Worm (Caenorhabditis elegans): Measurements from ENCODE around the gene rpa-1.

The rpa-1 gene

ce11 chrII:7669409-7669808, 5.0 kb downstream of the rpa-1 start (continued):
- TF ChIP-seq nfya-1 (tag; optimal IDR thresholded peaks at IDR 0.05) = peak; percentile 59
- no peak for TF ChIP-seq pros-1 (tag; optimal IDR thresholded peaks at IDR 0.05)
- no peak for TF ChIP-seq rnt-1 (tag; optimal IDR thresholded peaks at IDR 0.05)
- TF ChIP-seq ref-2 (tag; optimal IDR thresholded peaks at IDR 0.05) = no peak
- no peak for TF ChIP-seq sdc-2 (tag; optimal IDR thresholded peaks at IDR 0.05)
- no peak for TF ChIP-seq ceh-18 (tag; optimal IDR thresholded peaks at IDR 0.05)
- TF ChIP-seq ceh-14 (tag; optimal IDR thresholded peaks at IDR 0.05) = no peak
- TF ChIP-seq T23F11.4 (GFP tag; optimal IDR thresholded peaks at IDR 0.05) = no peak
- TF ChIP-seq elt-2 (tag; optimal IDR thresholded peaks at IDR 0.05) = peak; percentile 35
- no peak for TF ChIP-seq pha-4 (tag; optimal IDR thresholded peaks at IDR 0.05)
- TF ChIP-seq tbx-2 (tag; optimal IDR thresholded peaks at IDR 0.05) = peak; percentile 62
- TF ChIP-seq tbx-7 (tag; optimal IDR thresholded peaks at IDR 0.05) = no peak
- no peak for TF ChIP-seq dve-1 (tag; optimal IDR thresholded peaks at IDR 0.05)
- no peak for TF ChIP-seq ceh-22 (tag; optimal IDR thresholded peaks at IDR 0.05)
- TF ChIP-seq K09A11.1 (tag; optimal IDR thresholded peaks at IDR 0.05; ENCODE audit: insufficient read depth) = no peak
- no peak for TF ChIP-seq ceh-6 (GFP tag; optimal IDR thresholded peaks at IDR 0.05)
- TF ChIP-seq ceh-2 (tag; optimal IDR thresholded peaks at IDR 0.05) = no peak

- TF ChIP-seq ceh-6 (GFP tag; optimal IDR thresholded peaks at IDR 0.05) (no peak), Y22D7AL.16 (tag; optimal IDR thresholded peaks at IDR 0.05) (no peak), mec-3 (tag; optimal IDR thresholded peaks at IDR 0.05; ENCODE audit: borderline replicate concordance) (no peak), tbx-7 (tag; optimal IDR thresholded peaks at IDR 0.05) (no peak), ceh-45 (GFP tag; IDR thresholded peaks at IDR 0.05) (no peak), fkh-10 (GFP tag; optimal IDR thresholded peaks at IDR 0.05) (no peak), hlh-6 (tag; optimal IDR thresholded peaks at IDR 0.05) (no peak), unc-3 (GFP tag; conservative IDR thresholded peaks at IDR 0.05) (no peak), unc-3 (tag; optimal IDR thresholded peaks at IDR 0.05) (no peak), ceh-30 (tag; optimal IDR thresholded peaks at IDR 0.05) (no peak), pros-1 (tag; optimal IDR thresholded peaks at IDR 0.05) (no peak), K09A11.1 (tag; optimal IDR thresholded peaks at IDR 0.05; ENCODE audit: insufficient read depth) (no peak), ceh-48 (tag; optimal IDR thresholded peaks at IDR 0.05) (no peak), dve-1 (tag; optimal IDR thresholded peaks at IDR 0.05) (no peak)
Observed at ce11 chrII:7670039-7670438, 5.7 kb downstream of the rpa-1 start.

- no peak for TF ChIP-seq pax-1 (tag; optimal IDR thresholded peaks at IDR 0.05)
- TF ChIP-seq ahr-1 (tag; optimal IDR thresholded peaks at IDR 0.05) = no peak
- no peak for TF ChIP-seq C38D4.7 (GFP tag; optimal IDR thresholded peaks at IDR 0.05)
- TF ChIP-seq sox-4 (tag; optimal IDR thresholded peaks at IDR 0.05) = no peak
- TF ChIP-seq unc-3 (GFP tag; conservative IDR thresholded peaks at IDR 0.05) = no peak
- TF ChIP-seq unc-3 (tag; optimal IDR thresholded peaks at IDR 0.05) = no peak
- no peak for TF ChIP-seq lin-11 (tag; optimal IDR thresholded peaks at IDR 0.05)
- no peak for TF ChIP-seq tbx-7 (tag; optimal IDR thresholded peaks at IDR 0.05)
- TF ChIP-seq odd-2 (tag; optimal IDR thresholded peaks at IDR 0.05) = no peak
- TF ChIP-seq ztf-16 (tag; optimal IDR thresholded peaks at IDR 0.05) = no peak
- TF ChIP-seq pqm-1 (tag; optimal IDR thresholded peaks at IDR 0.05) = no peak
- TF ChIP-seq ceh-2 (tag; optimal IDR thresholded peaks at IDR 0.05) = no peak
- TF ChIP-seq rnt-1 (tag; optimal IDR thresholded peaks at IDR 0.05) = no peak
- no peak for TF ChIP-seq F13H6.1 (tag; optimal IDR thresholded peaks at IDR 0.05)
- no peak for TF ChIP-seq ceh-19 (GFP tag; optimal IDR thresholded peaks at IDR 0.05)
- no peak for TF ChIP-seq dve-1 (tag; optimal IDR thresholded peaks at IDR 0.05)
- no peak for TF ChIP-seq fkh-10 (GFP tag; optimal IDR thresholded peaks at IDR 0.05)
Observed at ce11 chrII:7671705-7672104, 7.3 kb downstream of the rpa-1 start, which contains the start of gene lir-1. Gene lir-1 (plus strand): TSS chrII:7672005.

ce11 chrII:7675752-7676151, 11.4 kb downstream of the rpa-1 start:
- TF ChIP-seq tbx-7 (tag; optimal IDR thresholded peaks at IDR 0.05) (no peak), zip-5 (tag; optimal IDR thresholded peaks at IDR 0.05) (no peak), ceh-31 (tag; optimal IDR thresholded peaks at IDR 0.05) (no peak), fax-1 (tag; optimal IDR thresholded peaks at IDR 0.05) (no peak), elt-4 (tag; optimal IDR thresholded peaks at IDR 0.05) (no peak), ama-1 (optimal IDR thresholded peaks at IDR 0.05) (no peak), ref-2 (tag; optimal IDR thresholded peaks at IDR 0.05) (no peak), K02D7.2 (tag; optimal IDR thresholded peaks at IDR 0.05) (no peak), K09A11.1 (tag; optimal IDR thresholded peaks at IDR 0.05; ENCODE audit: insufficient read depth) (no peak), pax-1 (tag; optimal IDR thresholded peaks at IDR 0.05) (no peak), hlh-8 (tag; optimal IDR thresholded peaks at IDR 0.05) (no peak), ceh-24 (tag; optimal IDR thresholded peaks at IDR 0.05) (no peak), F13H6.1 (tag; optimal IDR thresholded peaks at IDR 0.05) (no peak), syd-9 (tag; optimal IDR thresholded peaks at IDR 0.05) (no peak), rnt-1 (tag; optimal IDR thresholded peaks at IDR 0.05) (no peak), pros-1 (tag; optimal IDR thresholded peaks at IDR 0.05) (no peak), hlh-6 (tag; optimal IDR thresholded peaks at IDR 0.05) (no peak), odd-2 (tag; optimal IDR thresholded peaks at IDR 0.05) (no peak), lim-6 (tag; optimal IDR thresholded peaks at IDR 0.05) (no peak), unc-86 (tag; optimal IDR thresholded peaks at IDR 0.05) (no peak)

Data from whole organism, late embryonic.